Worm (Caenorhabditis elegans) whole organism, L3 larva: Measurements from ENCODE around the gene srw-113.

Experiments
- R02D3.7 ChIP-seq: fragments of 150-350 bp; optimal IDR thresholded peaks from 2 replicates; lab custom pipeline; 2014; ENCODE audit warnings: missing biosample characterization, missing genetic modification characterization
- ZK546.5 ChIP-seq: sonication (generic microtip); optimal IDR thresholded peaks from 2 replicates; lab custom pipeline; 2017; ENCODE audit warnings: missing biosample characterization, missing genetic modification characterization
- aly-2 ChIP-seq: fragments of 150-350 bp; optimal IDR thresholded peaks from 2 replicates; lab custom pipeline; 2014; ENCODE audit warnings: missing biosample characterization, missing genetic modification characterization
- ama-1 ChIP-seq: fragments of 150-350 bp; optimal IDR thresholded peaks from 2 replicates; lab custom pipeline; 2018
- ceh-16 ChIP-seq: sonication (generic microtip); optimal IDR thresholded peaks from 2 replicates; lab custom pipeline; 2017; ENCODE audit warnings: missing biosample characterization, missing genetic modification characterization
- ceh-82 ChIP-seq: fragments of 150-350 bp; optimal IDR thresholded peaks from 2 replicates; lab custom pipeline; 2014; ENCODE audit warnings: missing biosample characterization, missing genetic modification characterization
- ceh-9 ChIP-seq: sonication (generic microtip); optimal IDR thresholded peaks from 2 replicates; lab custom pipeline; 2018; ENCODE audit warnings: missing biosample characterization, missing genetic modification characterization
- daf-12 ChIP-seq: fragments of 150-350 bp; optimal IDR thresholded peaks from 2 replicates; lab custom pipeline; 2014; ENCODE audit warnings: missing biosample characterization, missing genetic modification reagents, missing genetic modification characterization
- egl-27 ChIP-seq: sonication (generic microtip); optimal IDR thresholded peaks from 4 replicates; lab custom pipeline; 2017; ENCODE audit warnings: missing biosample characterization, missing genetic modification reagents, missing genetic modification characterization
- egl-5 ChIP-seq: fragments of 150-350 bp; optimal IDR thresholded peaks from 2 replicates; lab custom pipeline; 2017; ENCODE audit warnings: missing biosample characterization, missing genetic modification reagents, missing genetic modification characterization, inconsistent platforms
- elt-1 ChIP-seq: fragments of 150-350 bp; optimal IDR thresholded peaks from 2 replicates; lab custom pipeline; 2014; ENCODE audit warnings: missing biosample characterization, missing genetic modification characterization
- elt-3 ChIP-seq, 3 experiments: fragments of 150-350 bp in 1 of 3; sonication (generic microtip) in 2 of 3; optimal IDR thresholded peaks; 2 replicates in 2 of 3; 4 replicates in 1 of 3; lab custom pipeline; 2014 to 2017; ENCODE audit warnings: missing biosample characterization in 3 of 3, missing genetic modification characterization in 3 of 3
- eor-1 ChIP-seq, 2 experiments: fragments of 150-350 bp; optimal IDR thresholded peaks; 2 replicates each; lab custom pipeline; 2014 to 2018; ENCODE audit warnings: missing biosample characterization in 2 of 2, missing genetic modification characterization in 2 of 2
- fkh-10 ChIP-seq: sonication (generic microtip); optimal IDR thresholded peaks from 2 replicates; lab custom pipeline; 2017; ENCODE audit warnings: missing biosample characterization, missing genetic modification reagents, missing genetic modification characterization
- fos-1 ChIP-seq: fragments of 150-350 bp; optimal IDR thresholded peaks from 2 replicates; lab custom pipeline; 2014; ENCODE audit warnings: missing biosample characterization, missing genetic modification characterization
- hmg-11 ChIP-seq: sonication (generic microtip); optimal IDR thresholded peaks from 2 replicates; lab custom pipeline; 2016; ENCODE audit warnings: missing genetic modification characterization, missing compliant biosample characterization
- jun-1 ChIP-seq: fragments of 150-350 bp; optimal IDR thresholded peaks from 2 replicates; lab custom pipeline; 2014; ENCODE audit warnings: missing biosample characterization, missing genetic modification reagents, missing genetic modification characterization
- lin-39 ChIP-seq: fragments of 150-350 bp; optimal IDR thresholded peaks from 2 replicates; lab custom pipeline; 2018; ENCODE audit warnings: missing biosample characterization, missing genetic modification reagents, missing genetic modification characterization
- lsy-12 ChIP-seq: sonication (generic microtip); optimal IDR thresholded peaks from 2 replicates; lab custom pipeline; 2016; ENCODE audit warnings: mild to moderate bottlenecking, missing genetic modification characterization, missing compliant biosample characterization
- mdl-1 ChIP-seq: fragments of 150-350 bp; optimal IDR thresholded peaks from 2 replicates; lab custom pipeline; 2014; ENCODE audit warnings: missing biosample characterization, missing genetic modification characterization
- mml-1 ChIP-seq: fragments of 150-350 bp; sonication (generic microtip); optimal IDR thresholded peaks from 3 replicates; lab custom pipeline; 2014; ENCODE audit warnings: missing biosample characterization, missing genetic modification characterization
- nfya-1 ChIP-seq: sonication (generic microtip); optimal IDR thresholded peaks from 2 replicates; lab custom pipeline; 2017; ENCODE audit warnings: missing genetic modification characterization, mild to moderate bottlenecking, missing compliant biosample characterization, antibody characterized with exemption, moderate library complexity; ENCODE audit not compliant: insufficient read depth
- nhr-11 ChIP-seq: fragments of 150-350 bp; optimal IDR thresholded peaks from 2 replicates; lab custom pipeline; 2014; ENCODE audit warnings: missing biosample characterization, missing genetic modification characterization
- nhr-12 ChIP-seq: fragments of 150-350 bp; optimal IDR thresholded peaks from 2 replicates; lab custom pipeline; 2014; ENCODE audit warnings: missing biosample characterization, missing genetic modification characterization
- nhr-237 ChIP-seq: fragments of 150-350 bp; optimal IDR thresholded peaks from 2 replicates; lab custom pipeline; 2014; ENCODE audit warnings: missing biosample characterization, missing genetic modification characterization
- nhr-28 ChIP-seq: fragments of 150-350 bp; optimal IDR thresholded peaks from 2 replicates; lab custom pipeline; 2014; ENCODE audit warnings: missing biosample characterization, missing genetic modification characterization
- nhr-43 ChIP-seq: sonication (generic microtip); optimal IDR thresholded peaks from 2 replicates; lab custom pipeline; 2016; ENCODE audit warnings: mild to moderate bottlenecking, missing genetic modification characterization, missing compliant biosample characterization; ENCODE audit not compliant: poor library complexity, severe bottlenecking
- nhr-67 ChIP-seq: fragments of 150-350 bp; optimal IDR thresholded peaks from 2 replicates; lab custom pipeline; 2014; ENCODE audit warnings: missing biosample characterization, missing genetic modification characterization
- pha-4 ChIP-seq: fragments of 150-350 bp; optimal IDR thresholded peaks from 2 replicates; lab custom pipeline; 2014; ENCODE audit warnings: missing biosample characterization, missing genetic modification reagents, missing genetic modification characterization
- pqm-1 ChIP-seq: fragments of 150-350 bp; optimal IDR thresholded peaks from 2 replicates; lab custom pipeline; 2017; ENCODE audit warnings: missing biosample characterization, missing genetic modification characterization, inconsistent platforms
- skn-1 ChIP-seq: fragments of 150-350 bp; optimal IDR thresholded peaks from 2 replicates; lab custom pipeline; 2014; ENCODE audit warnings: missing biosample characterization, missing genetic modification characterization
- snpc-4 ChIP-seq: fragments of 150-350 bp; optimal IDR thresholded peaks from 2 replicates; lab custom pipeline; 2014; ENCODE audit warnings: missing biosample characterization, missing genetic modification characterization
- unc-39 ChIP-seq: sonication (generic microtip); optimal IDR thresholded peaks from 4 replicates; lab custom pipeline; 2017; ENCODE audit warnings: missing biosample characterization, missing genetic modification characterization
- unc-62 ChIP-seq: fragments of 150-350 bp; sonication (generic microtip); optimal IDR thresholded peaks from 4 replicates; lab custom pipeline; 2014; ENCODE audit warnings: missing biosample characterization, missing genetic modification reagents, missing genetic modification characterization
- zag-1 ChIP-seq: fragments of 150-350 bp; optimal IDR thresholded peaks from 2 replicates; lab custom pipeline; 2014; ENCODE audit warnings: missing biosample characterization, missing genetic modification characterization
- ztf-11 ChIP-seq: fragments of 150-350 bp; optimal IDR thresholded peaks from 2 replicates; lab custom pipeline; 2014; ENCODE audit warnings: missing biosample characterization, missing genetic modification characterization
- ztf-4 ChIP-seq: fragments of 150-350 bp; optimal IDR thresholded peaks from 2 replicates; lab custom pipeline; 2014; ENCODE audit warnings: missing biosample characterization, missing genetic modification characterization

The srw-113 gene

ce11 chrV:15344481-15344880 is 11.5 kb downstream of the srw-113 start, which contains the start of gene wrt-8:
TSS of gene wrt-8 (minus strand) at chrV:15344581.
- TF ChIP-seq nhr-43 (tag; lab: Kevin White, UChicago) (no peak), zag-1 (tag; lab: Kevin White, UChicago) (no peak), ceh-16 (tag; lab: Kevin White, UChicago) (no peak), pha-4 (tag; lab: Kevin White, UChicago) (no peak), R02D3.7 (tag; lab: Kevin White, UChicago) (no peak), nfya-1 (tag; lab: Kevin White, UChicago) (no peak), ceh-82 (no peak), mdl-1 (tag; lab: Kevin White, UChicago) (no peak), unc-39 (tag; lab: Kevin White, UChicago) (no peak), nhr-237 (no peak), ztf-4 (no peak), fkh-10 (GFP tag; lab: Kevin White, UChicago) (no peak), elt-3 (tag; optimal IDR thresholded peaks at IDR 0.05; lab: Kevin White, UChicago) (no peak), egl-5 (tag; lab: Kevin White, UChicago) (no peak), lin-39 (tag; lab: Kevin White, UChicago) (no peak), mml-1 (tag; lab: Kevin White, UChicago) (no peak), ZK546.5 (tag; lab: Kevin White, UChicago) (no peak)

- no peak for TF ChIP-seq R02D3.7 (tag; lab: Kevin White, UChicago)
- no peak for TF ChIP-seq ama-1 (lab: Kevin White, UChicago)
- TF ChIP-seq ztf-4 = no peak
- TF ChIP-seq hmg-11 (tag; lab: Kevin White, UChicago) = no peak
- TF ChIP-seq nhr-28 = no peak
Observed at ce11 chrV:15347292-15347691, 14.3 kb downstream of the srw-113 start, which contains the start of gene C29F3.3. TSS of gene C29F3.3 (minus strand) at chrV:15347392.

- TF ChIP-seq nhr-28 (no peak), snpc-4 (tag; lab: Kevin White, UChicago) (no peak), unc-62 (no peak), nhr-237 (no peak), pqm-1 (tag; lab: Kevin White, UChicago) (no peak), aly-2 (no peak), egl-27 (tag; lab: Kevin White, UChicago) (no peak), daf-12 (tag; lab: Kevin White, UChicago) (no peak), lsy-12 (no peak), ztf-11 (tag; lab: Kevin White, UChicago) (no peak), hmg-11 (tag; lab: Kevin White, UChicago) (no peak), ama-1 (lab: Kevin White, UChicago) (no peak), skn-1 (tag; lab: Kevin White, UChicago) (no peak), pha-4 (tag; lab: Kevin White, UChicago) (no peak)
Observed at ce11 chrV:15349044-15349443, 16.1 kb downstream of the srw-113 start, which contains the start of gene clec-230. TSS of gene clec-230 (minus strand) at chrV:15349144.

ce11 chrV:15350615-15351014 is 17.7 kb downstream of the srw-113 start, which contains the start of gene clec-231:
TSS of gene clec-231 (minus strand) at chrV:15350715.
- TF ChIP-seq nhr-67 (tag; lab: Kevin White, UChicago) = no peak
- TF ChIP-seq elt-1 = no peak
- no peak for TF ChIP-seq ztf-11 (tag; lab: Kevin White, UChicago)
- no peak for TF ChIP-seq fos-1
- no peak for TF ChIP-seq nhr-43 (tag; lab: Kevin White, UChicago)
- TF ChIP-seq mdl-1 (tag; lab: Kevin White, UChicago) = no peak
- no peak for TF ChIP-seq nhr-11 (tag; lab: Kevin White, UChicago)
- TF ChIP-seq eor-1 (tag; optimal IDR thresholded peaks at IDR 0.05; lab: Kevin White, UChicago) = no peak
- TF ChIP-seq skn-1 (tag; lab: Kevin White, UChicago) = no peak
- TF ChIP-seq lsy-12 = no peak
- TF ChIP-seq jun-1 = no peak
- no peak for TF ChIP-seq ceh-9 (tag; lab: Kevin White, UChicago)
- no peak for TF ChIP-seq nhr-12 (tag; lab: Kevin White, UChicago)
- TF ChIP-seq pqm-1 (tag; lab: Kevin White, UChicago) = no peak
